Fruit fly (Drosophila melanogaster) whole organism, pupa: ENCODE data around the gene Con.

Experiments used
- CG10348 ChIP-seq: fragments of 200-800 bp; sonication (Bioruptor generic); IDR thresholded peaks from 2 replicates; pipeline ENCODE4 v1.3.6; 2022; ENCODE audit warnings: missing biosample characterization, missing genetic modification characterization
- CG12605 ChIP-seq: fragments of 200-800 bp; sonication (Bioruptor generic); IDR thresholded peaks from 2 replicates; pipeline ENCODE4 v1.3.6; 2022; ENCODE audit warnings: missing biosample characterization, missing genetic modification characterization
- CG13204 ChIP-seq: fragments of 200-800 bp; sonication (Bioruptor generic); optimal IDR thresholded peaks from 2 replicates; lab custom pipeline; 2018; ENCODE audit warnings: missing biosample characterization, mild to moderate bottlenecking, missing genetic modification characterization, moderate library complexity
- CG15710 ChIP-seq: fragments of 200-800 bp; sonication (Bioruptor generic); optimal IDR thresholded peaks from 2 replicates; lab custom pipeline; 2018; ENCODE audit warnings: missing biosample characterization, mild to moderate bottlenecking, missing genetic modification characterization, moderate library complexity
- CG17806 ChIP-seq: fragments of 200-800 bp; sonication (Bioruptor generic); optimal IDR thresholded peaks from 2 replicates; lab custom pipeline; 2018; ENCODE audit warnings: missing biosample characterization, mild to moderate bottlenecking, missing genetic modification characterization, moderate library complexity
- CG32121 ChIP-seq: fragments of 200-800 bp; sonication (Bioruptor generic); IDR thresholded peaks from 2 replicates; pipeline ENCODE4 v1.3.6; 2022; ENCODE audit warnings: missing biosample characterization, missing genetic modification characterization
- CG34367 ChIP-seq: fragments of 200-800 bp; sonication (Bioruptor generic); optimal IDR thresholded peaks from 2 replicates; lab custom pipeline; 2018; ENCODE audit warnings: missing biosample characterization, mild to moderate bottlenecking, missing genetic modification characterization
- CG4496 ChIP-seq: fragments of 200-800 bp; sonication (Bioruptor generic); IDR thresholded peaks from 3 replicates; pipeline ENCODE4 v1.3.6; 2022; ENCODE audit warnings: missing biosample characterization, missing genetic modification characterization
- CG8159 ChIP-seq: fragments of 200-800 bp; sonication (Bioruptor generic); optimal IDR thresholded peaks from 3 replicates; lab custom pipeline; 2018; ENCODE audit warnings: missing biosample characterization, mild to moderate bottlenecking, missing genetic modification characterization, moderate library complexity
- CG8301 ChIP-seq: fragments of 200-800 bp; sonication (Bioruptor generic); optimal IDR thresholded peaks from 2 replicates; lab custom pipeline; 2018; ENCODE audit warnings: missing biosample characterization, mild to moderate bottlenecking, missing genetic modification characterization
- CG9948 ChIP-seq: fragments of 200-800 bp; sonication (Bioruptor generic); optimal IDR thresholded peaks from 2 replicates; lab custom pipeline; 2018; ENCODE audit warnings: missing biosample characterization, mild to moderate bottlenecking, missing genetic modification characterization, moderate library complexity
- D1 ChIP-seq: fragments of 200-800 bp; sonication (Bioruptor generic); optimal IDR thresholded peaks from 2 replicates; lab custom pipeline; 2018; ENCODE audit warnings: missing biosample characterization, mild to moderate bottlenecking, missing genetic modification characterization, moderate library complexity
- EcR ChIP-seq: fragments of 200-800 bp; sonication (Bioruptor generic); optimal IDR thresholded peaks from 3 replicates; lab custom pipeline; 2019; ENCODE audit warnings: missing biosample characterization, missing genetic modification characterization, mild to moderate bottlenecking, moderate library complexity, missing genetic modification reagents
- Ets98B ChIP-seq: fragments of 200-800 bp; sonication (Bioruptor generic); IDR thresholded peaks from 2 replicates; pipeline ENCODE4 v1.3.6; 2022; ENCODE audit warnings: missing biosample characterization, missing genetic modification characterization
- Pif1A ChIP-seq: fragments of 200-800 bp; sonication (Bioruptor generic); optimal IDR thresholded peaks from 3 replicates; lab custom pipeline; 2016; ENCODE audit warnings: missing biosample characterization, missing genetic modification characterization
- Pif1B ChIP-seq: fragments of 200-800 bp; sonication (Bioruptor generic); optimal IDR thresholded peaks from 3 replicates; lab custom pipeline; 2016; ENCODE audit warnings: missing biosample characterization, missing genetic modification characterization
- Snoo ChIP-seq: fragments of 200-800 bp; sonication (Bioruptor generic); optimal IDR thresholded peaks from 3 replicates; lab custom pipeline; 2017; ENCODE audit warnings: missing biosample characterization, mild to moderate bottlenecking, missing genetic modification characterization, inconsistent platforms
- fd96Ca ChIP-seq: fragments of 200-800 bp; sonication (Bioruptor generic); IDR thresholded peaks from 3 replicates; pipeline ENCODE4 v1.3.6; 2022; ENCODE audit warnings: missing biosample characterization, missing genetic modification characterization
- gl ChIP-seq: fragments of 200-800 bp; sonication (Bioruptor generic); optimal IDR thresholded peaks from 2 replicates; lab custom pipeline; 2018; ENCODE audit warnings: missing biosample characterization, mild to moderate bottlenecking, missing genetic modification characterization
- rn ChIP-seq: fragments of 200-800 bp; sonication (Bioruptor generic); IDR thresholded peaks from 2 replicates; pipeline ENCODE4 v1.3.6; 2022; ENCODE audit warnings: missing biosample characterization, missing genetic modification characterization

The Con gene

dm6 chr3L:4980669-4981068 is 98.2 kb downstream of the Con start, which contains the start of gene CG17030:
CG17030 (minus strand) TSS chr3L:4980769.
- TF ChIP-seq Ets98B (GFP tag; lab: Robert Waterston, UW) (no peak), CG13204 (GFP tag; lab: Kevin White, UChicago) (no peak), CG8301 (tag; lab: Kevin White, UChicago) (no peak), CG8159 (tag; lab: Kevin White, UChicago) (no peak), CG10348 (no peak), CG15710 (tag; lab: Kevin White, UChicago) (no peak), CG12605 (GFP tag; lab: Robert Waterston, UW) (no peak)
- TF ChIP-seq, all 21 proteins: peak for 0

dm6 chr3L:4978945-4979344 is 99.9 kb downstream of the Con start:
- TF ChIP-seq CG8301 (tag; lab: Kevin White, UChicago) (no peak), Pif1B (GFP tag; lab: Kevin White, UChicago) (no peak), CG9948 (no peak), rn (GFP tag; lab: Robert Waterston, UW) (no peak), CG13204 (GFP tag; lab: Kevin White, UChicago) (no peak), CG32121 (GFP tag; lab: Robert Waterston, UW) (no peak), CG4496 (GFP tag; lab: Robert Waterston, UW) (no peak), Ets98B (GFP tag; lab: Robert Waterston, UW) (no peak), Snoo (tag; lab: Kevin White, UChicago) (no peak), CG12605 (GFP tag; lab: Robert Waterston, UW) (no peak), EcR (no peak)

dm6 chr3L:4978041-4978440 is 100.8 kb downstream of the Con start:
- TF ChIP-seq CG9948 (no peak), CG32121 (GFP tag; lab: Robert Waterston, UW) (no peak), CG4496 (GFP tag; lab: Robert Waterston, UW) (no peak), CG12605 (GFP tag; lab: Robert Waterston, UW) (no peak), rn (GFP tag; lab: Robert Waterston, UW) (no peak), fd96Ca (no peak), CG8301 (tag; lab: Kevin White, UChicago) (no peak), Pif1B (GFP tag; lab: Kevin White, UChicago) (no peak), Ets98B (GFP tag; lab: Robert Waterston, UW) (no peak)

- TF ChIP-seq CG32121 (GFP tag; lab: Robert Waterston, UW) (no peak), Ets98B (GFP tag; lab: Robert Waterston, UW) (no peak), CG12605 (GFP tag; lab: Robert Waterston, UW) (peak; percentile 75), Snoo (tag; lab: Kevin White, UChicago) (peak; percentile 14), CG4496 (GFP tag; lab: Robert Waterston, UW) (0 out of 3 replicates have a peak, but pooled peaks have one; percentile 26)
Observed at dm6 chr3L:4976059-4976823, 102.6 kb downstream of the Con start.

- TF ChIP-seq D1 (tag; lab: Kevin White, UChicago) (no peak), CG15710 (tag; lab: Kevin White, UChicago) (no peak), CG10348 (no peak), Ets98B (GFP tag; lab: Robert Waterston, UW) (no peak), EcR (no peak), CG17806 (tag; lab: Kevin White, UChicago) (no peak), CG34367 (tag; lab: Kevin White, UChicago) (no peak), CG4496 (GFP tag; lab: Robert Waterston, UW) (no peak), Pif1B (GFP tag; lab: Kevin White, UChicago) (no peak)
Observed at dm6 chr3L:4969328-4969727, 109.5 kb downstream of the Con start.

dm6 chr3L:4966749-4967148 is 112.1 kb downstream of the Con start:
- TF ChIP-seq CG10348 (no peak), CG32121 (GFP tag; lab: Robert Waterston, UW) (no peak), CG17806 (tag; lab: Kevin White, UChicago) (no peak), gl (tag; lab: Kevin White, UChicago) (no peak), CG12605 (GFP tag; lab: Robert Waterston, UW) (no peak)

dm6 chr3L:4929781-4930180 is 149.1 kb downstream of the Con start:
- no peak for TF ChIP-seq D1 (tag; lab: Kevin White, UChicago)
- no peak for TF ChIP-seq gl (tag; lab: Kevin White, UChicago)
- no peak for TF ChIP-seq CG13204 (GFP tag; lab: Kevin White, UChicago)
- no peak for TF ChIP-seq CG15710 (tag; lab: Kevin White, UChicago)
- no peak for TF ChIP-seq Pif1A (GFP tag; lab: Kevin White, UChicago)
